Comparison of ENCODE assay signal across 3 worm cellular contexts in genomic region chrX:16604566-16604965, ce11.
A peak's percentile ranks its signal among the peaks of the same experiment; 100 is the strongest.
TF ChIP-seq lines count a peak whose summit lies in the region.

No protein-coding gene starts in this region.

TF ChIP-seq in whole organism, L2 larva, 48 proteins besides CTCF, POLR2A, EP300 and RAD21 (continued from another document):
- TF ChIP-seq skn-1 (tag; optimal IDR thresholded peaks at IDR 0.05; lab: Kevin White, UChicago) (peak; percentile 4), gmeb-1 (tag; optimal IDR thresholded peaks at IDR 0.05; lab: Kevin White, UChicago) (peak; percentile 27), aly-2 (tag; optimal IDR thresholded peaks at IDR 0.05; lab: Kevin White, UChicago) (no peak), mbf-1 (tag; optimal IDR thresholded peaks at IDR 0.05; lab: Kevin White, UChicago) (no peak), nhr-77 (tag; optimal IDR thresholded peaks at IDR 0.05; lab: Kevin White, UChicago) (no peak), sem-4 (tag; optimal IDR thresholded peaks at IDR 0.05; lab: Kevin White, UChicago) (no peak), sma-9 (GFP tag; optimal IDR thresholded peaks at IDR 0.05; lab: Kevin White, UChicago) (peak; percentile 58), sma-9 (tag; optimal IDR thresholded peaks at IDR 0.05; lab: Kevin White, UChicago) (no peak), nhr-129 (tag; optimal IDR thresholded peaks at IDR 0.05; lab: Kevin White, UChicago) (peak; percentile 51), nhr-23 (tag; optimal IDR thresholded peaks at IDR 0.05; lab: Kevin White, UChicago) (no peak), unc-55 (GFP tag; optimal IDR thresholded peaks at IDR 0.05; lab: Kevin White, UChicago) (peak; percentile 46), nhr-10 (tag; optimal IDR thresholded peaks at IDR 0.05; lab: Kevin White, UChicago) (no peak), blmp-1 (tag; optimal IDR thresholded peaks at IDR 0.05; lab: Kevin White, UChicago; ENCODE audit: insufficient read depth) (no peak), snpc-4 (tag; optimal IDR thresholded peaks at IDR 0.05; lab: Kevin White, UChicago) (no peak), peb-1 (tag; optimal IDR thresholded peaks at IDR 0.05; lab: Kevin White, UChicago) (no peak), Y55F3AM.14 (GFP tag; optimal IDR thresholded peaks at IDR 0.05; lab: Kevin White, UChicago) (no peak), fos-1 (tag; optimal IDR thresholded peaks at IDR 0.05; lab: Kevin White, UChicago) (peak; percentile 41), R02D3.7 (tag; optimal IDR thresholded peaks at IDR 0.05; lab: Kevin White, UChicago) (no peak), mab-5 (tag; optimal IDR thresholded peaks at IDR 0.05; lab: Kevin White, UChicago) (no peak), lin-13 (GFP tag; optimal IDR thresholded peaks at IDR 0.05; lab: Kevin White, UChicago) (peak; percentile 68), ztf-1 (GFP tag; conservative IDR thresholded peaks at IDR 0.05; lab: Robert Waterston, UW) (no peak), alr-1 (tag; optimal IDR thresholded peaks at IDR 0.05; lab: Kevin White, UChicago) (no peak), zag-1 (tag; optimal IDR thresholded peaks at IDR 0.05; lab: Kevin White, UChicago) (peak; percentile 30), lin-11 (tag; optimal IDR thresholded peaks at IDR 0.05; lab: Kevin White, UChicago) (no peak), F13H6.1 (tag; optimal IDR thresholded peaks at IDR 0.05; lab: Kevin White, UChicago) (peak; percentile 21)

TF ChIP-seq in whole organism, L4 larva, 104 proteins besides CTCF, POLR2A, EP300 and RAD21 (continued from another document and continues in another):
- TF ChIP-seq duxl-1 (tag; optimal IDR thresholded peaks at IDR 0.05; lab: Kevin White, UChicago; ENCODE audit: poor library complexity) (peak; percentile 88), nhr-28 (tag; optimal IDR thresholded peaks at IDR 0.05; lab: Kevin White, UChicago) (peak; percentile 15), nhr-48 (tag; optimal IDR thresholded peaks at IDR 0.05; lab: Kevin White, UChicago) (peak; percentile 54), T20F7.1 (GFP tag; optimal IDR thresholded peaks at IDR 0.05; lab: Kevin White, UChicago) (peak; percentile 69), zfp-3 (GFP tag; conservative IDR thresholded peaks at IDR 0.05; lab: Robert Waterston, UW) (peak; percentile 61; the same call in 1 of the 2 replicates), daf-16 (GFP tag; optimal IDR thresholded peaks at IDR 0.05; lab: Kevin White, UChicago) (peak; percentile 19 to 92), daf-16 (tag; optimal IDR thresholded peaks at IDR 0.05; lab: Kevin White, UChicago) (peak; percentile 63), vab-7 (GFP tag; IDR thresholded peaks at IDR 0.05; lab: Robert Waterston, UW) (peak; percentile 79), fos-1 (tag; optimal IDR thresholded peaks at IDR 0.05; lab: Kevin White, UChicago) (no peak), zag-1 (tag; optimal IDR thresholded peaks at IDR 0.05; lab: Kevin White, UChicago) (no peak), mep-1 (tag; optimal IDR thresholded peaks at IDR 0.05; lab: Kevin White, UChicago) (peak; percentile 76), R02D3.7 (tag; optimal IDR thresholded peaks at IDR 0.05; lab: Kevin White, UChicago) (no peak), spr-1 (tag; optimal IDR thresholded peaks at IDR 0.05; lab: Kevin White, UChicago) (peak; percentile 52), nhr-76 (tag; optimal IDR thresholded peaks at IDR 0.05; lab: Kevin White, UChicago) (no peak), lin-29 (GFP tag; IDR thresholded peaks at IDR 0.05; lab: Robert Waterston, UW) (no peak), lin-38 (GFP tag; IDR thresholded peaks at IDR 0.05; lab: Robert Waterston, UW) (no peak; the same call in 1 of the 2 replicates), ama-1 (optimal IDR thresholded peaks at IDR 0.05; lab: Kevin White, UChicago) (no peak), zfp-2 (tag; optimal IDR thresholded peaks at IDR 0.05; lab: Kevin White, UChicago) (peak; percentile 46), pqm-1 (tag; optimal IDR thresholded peaks at IDR 0.05; lab: Kevin White, UChicago) (no peak), D1046.2 (GFP tag; IDR thresholded peaks at IDR 0.05; lab: Robert Waterston, UW) (0 out of 2 replicates have a peak, but pooled peaks have one; percentile 64), F44E2.7 (GFP tag; IDR thresholded peaks at IDR 0.05; lab: Robert Waterston, UW) (0 out of 2 replicates have a peak, but pooled peaks have one; percentile 57), snpc-1.2 (GFP tag; IDR thresholded peaks at IDR 0.05; lab: Robert Waterston, UW) (peak; percentile 88), mdt-29 (GFP tag; IDR thresholded peaks at IDR 0.05; lab: Robert Waterston, UW) (peak; percentile 54; the same call in 1 of the 2 replicates), ceh-32 (tag; optimal IDR thresholded peaks at IDR 0.05; lab: Kevin White, UChicago; ENCODE audit: poor library complexity) (peak; percentile 8), nhr-111 (GFP tag; optimal IDR thresholded peaks at IDR 0.05; lab: Kevin White, UChicago) (no peak), unc-39 (tag; optimal IDR thresholded peaks at IDR 0.05; lab: Kevin White, UChicago) (no peak), lin-1 (GFP tag; IDR thresholded peaks at IDR 0.05; lab: Robert Waterston, UW) (peak; percentile 73), ces-1 (GFP tag; optimal IDR thresholded peaks at IDR 0.05; lab: Kevin White, UChicago) (no peak), ctbp-1 (GFP tag; IDR thresholded peaks at IDR 0.05; lab: Robert Waterston, UW) (peak; percentile 68), lin-13 (GFP tag; optimal IDR thresholded peaks at IDR 0.05; lab: Kevin White, UChicago) (peak; percentile 12), Y48G9A.11 (GFP tag; IDR thresholded peaks at IDR 0.05; lab: Robert Waterston, UW) (no peak), arid-1 (GFP tag; conservative IDR thresholded peaks at IDR 0.05; lab: Robert Waterston, UW) (peak; percentile 77; the same call in 1 of the 2 replicates), nhr-237 (tag; optimal IDR thresholded peaks at IDR 0.05; lab: Kevin White, UChicago) (no peak), cey-2 (tag; optimal IDR thresholded peaks at IDR 0.05; lab: Kevin White, UChicago; ENCODE audit: borderline replicate concordance, insufficient read depth) (no peak), daf-8 (GFP tag; IDR thresholded peaks at IDR 0.05; lab: Robert Waterston, UW) (no peak), Y75B8A.6 (GFP tag; IDR thresholded peaks at IDR 0.05; lab: Robert Waterston, UW) (no peak), aha-1 (tag; lab: Kevin White, UChicago) (no peak), ceh-62 (tag; optimal IDR thresholded peaks at IDR 0.05; lab: Kevin White, UChicago) (no peak), Y5F2A.4 (GFP tag; optimal IDR thresholded peaks at IDR 0.05; lab: Kevin White, UChicago) (peak; percentile 24), lin-15B (tag; optimal IDR thresholded peaks at IDR 0.05; lab: Kevin White, UChicago) (no peak), attf-4 (tag; optimal IDR thresholded peaks at IDR 0.05; lab: Kevin White, UChicago) (no peak), ceh-44 (GFP tag; IDR thresholded peaks at IDR 0.05; lab: Robert Waterston, UW) (0 out of 2 replicates have a peak, but pooled peaks have one; percentile 3), ztf-11 (tag; optimal IDR thresholded peaks at IDR 0.05; lab: Kevin White, UChicago) (no peak), rbr-2 (tag; optimal IDR thresholded peaks at IDR 0.05; lab: Kevin White, UChicago) (peak; percentile 56), nhr-11 (tag; optimal IDR thresholded peaks at IDR 0.05; lab: Kevin White, UChicago) (no peak), tag-97 (GFP tag; IDR thresholded peaks at IDR 0.05; lab: Robert Waterston, UW) (no peak), dmd-6 (GFP tag; IDR thresholded peaks at IDR 0.05; lab: Robert Waterston, UW) (peak; percentile 65), F49E8.2 (tag; optimal IDR thresholded peaks at IDR 0.05; lab: Kevin White, UChicago; ENCODE audit: borderline replicate concordance) (peak; percentile 57), ZK546.5 (tag; optimal IDR thresholded peaks at IDR 0.05; lab: Kevin White, UChicago) (no peak), nhr-10 (tag; optimal IDR thresholded peaks at IDR 0.05; lab: Kevin White, UChicago) (no peak), snpc-4 (tag; optimal IDR thresholded peaks at IDR 0.05; lab: Kevin White, UChicago) (no peak), egl-27 (tag; optimal IDR thresholded peaks at IDR 0.05; lab: Kevin White, UChicago) (no peak), gei-8 (GFP tag; optimal IDR thresholded peaks at IDR 0.05; lab: Kevin White, UChicago) (peak; percentile 64), madf-9 (GFP tag; conservative IDR thresholded peaks at IDR 0.05; lab: Robert Waterston, UW) (peak; percentile 56; the same call in 1 of the 2 replicates), hlh-11 (tag; optimal IDR thresholded peaks at IDR 0.05; lab: Kevin White, UChicago) (peak; percentile 56)

TF ChIP-seq in whole organism, late embryonic, 69 proteins besides CTCF, POLR2A, EP300 and RAD21 (continued from another document):
- TF ChIP-seq fax-1 (tag; optimal IDR thresholded peaks at IDR 0.05; lab: Kevin White, UChicago): peak; percentile 10
- TF ChIP-seq F13H6.1 (tag; optimal IDR thresholded peaks at IDR 0.05; lab: Kevin White, UChicago): no peak
- TF ChIP-seq hlh-6 (tag; optimal IDR thresholded peaks at IDR 0.05; lab: Kevin White, UChicago): no peak
- no peak for TF ChIP-seq lim-6 (tag; optimal IDR thresholded peaks at IDR 0.05; lab: Kevin White, UChicago)
- peak; percentile 23 for TF ChIP-seq ztf-16 (tag; optimal IDR thresholded peaks at IDR 0.05; lab: Kevin White, UChicago)
- peak; percentile 66 for TF ChIP-seq madf-2 (tag; optimal IDR thresholded peaks at IDR 0.05; lab: Kevin White, UChicago)
- peak; percentile 45 for TF ChIP-seq fkh-6 (tag; optimal IDR thresholded peaks at IDR 0.05; lab: Kevin White, UChicago)
- peak; percentile 8 for TF ChIP-seq zip-5 (tag; optimal IDR thresholded peaks at IDR 0.05; lab: Kevin White, UChicago)
- peak; percentile 62 for TF ChIP-seq ceh-19 (GFP tag; optimal IDR thresholded peaks at IDR 0.05; lab: Kevin White, UChicago)
- TF ChIP-seq hlh-15 (tag; optimal IDR thresholded peaks at IDR 0.05; lab: Kevin White, UChicago): peak; percentile 26
- TF ChIP-seq ceh-14 (tag; optimal IDR thresholded peaks at IDR 0.05; lab: Kevin White, UChicago): peak; percentile 19
- peak; percentile 16 for TF ChIP-seq dmd-4 (tag; optimal IDR thresholded peaks at IDR 0.05; lab: Kevin White, UChicago; ENCODE audit: borderline replicate concordance)
- TF ChIP-seq elt-4 (tag; optimal IDR thresholded peaks at IDR 0.05; lab: Kevin White, UChicago): no peak
- TF ChIP-seq ceh-6 (GFP tag; optimal IDR thresholded peaks at IDR 0.05; lab: Kevin White, UChicago): peak; percentile 58
- TF ChIP-seq pqm-1 (tag; optimal IDR thresholded peaks at IDR 0.05; lab: Kevin White, UChicago): no peak
- TF ChIP-seq che-1 (tag; optimal IDR thresholded peaks at IDR 0.05; lab: Kevin White, UChicago): peak; percentile 70
- TF ChIP-seq ceh-2 (tag; optimal IDR thresholded peaks at IDR 0.05; lab: Kevin White, UChicago): peak; percentile 37
- peak; percentile 45 for TF ChIP-seq C38D4.7 (GFP tag; optimal IDR thresholded peaks at IDR 0.05; lab: Kevin White, UChicago)
- TF ChIP-seq unc-42 (tag; optimal IDR thresholded peaks at IDR 0.05; lab: Kevin White, UChicago): peak; percentile 9
- TF ChIP-seq ceh-22 (tag; optimal IDR thresholded peaks at IDR 0.05; lab: Kevin White, UChicago): no peak
- TF ChIP-seq gmeb-2 (tag; optimal IDR thresholded peaks at IDR 0.05; lab: Kevin White, UChicago): peak; percentile 56
- peak; percentile 14 for TF ChIP-seq hlh-13 (GFP tag; optimal IDR thresholded peaks at IDR 0.05; lab: Kevin White, UChicago)
- peak; percentile 44 for TF ChIP-seq odd-2 (tag; optimal IDR thresholded peaks at IDR 0.05; lab: Kevin White, UChicago)
- peak; percentile 39 for TF ChIP-seq K02D7.2 (tag; optimal IDR thresholded peaks at IDR 0.05; lab: Kevin White, UChicago)
- TF ChIP-seq fkh-10 (GFP tag; optimal IDR thresholded peaks at IDR 0.05; lab: Kevin White, UChicago): no peak
- peak; percentile 16 for TF ChIP-seq rnt-1 (tag; optimal IDR thresholded peaks at IDR 0.05; lab: Kevin White, UChicago)
TF ChIP-seq in whole organism, late embryonic: peak in this region for 39.
